Worm (Caenorhabditis elegans): ENCODE data around the gene dylt-2.
A peak's percentile ranks its signal among the peaks of the same experiment; 100 is the strongest.

Gene dylt-2

DNA sequence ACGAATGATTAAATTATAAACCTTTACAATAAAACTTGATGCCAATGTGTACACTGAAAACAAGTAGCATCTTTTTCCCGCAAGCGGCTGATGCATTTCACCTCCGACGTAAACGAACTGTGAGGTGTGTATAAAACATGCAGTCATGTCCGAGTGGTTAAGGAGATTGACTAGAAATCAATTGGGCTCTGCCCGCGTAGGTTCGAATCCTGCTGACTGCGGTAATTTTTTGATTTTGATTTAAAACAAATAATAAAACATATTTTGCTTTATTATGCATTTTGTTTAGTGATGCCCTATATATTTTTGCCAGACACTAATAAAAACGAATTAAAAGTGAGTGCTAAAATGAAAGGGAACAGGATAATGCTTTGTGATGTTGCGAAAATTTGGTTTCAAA, 31.5 kb upstream of the dylt-2 start (continued):
- peak; percentile 37 to 84 for TF ChIP-seq daf-16 (GFP tag; optimal IDR thresholded peaks at IDR 0.05)
- TF ChIP-seq daf-16 (tag; optimal IDR thresholded peaks at IDR 0.05), result peak; percentile 63
- no peak for TF ChIP-seq daf-12 (tag; optimal IDR thresholded peaks at IDR 0.05)
- TF ChIP-seq spr-3 (GFP tag; optimal IDR thresholded peaks at IDR 0.05), result no peak
- no peak for TF ChIP-seq lin-39 (tag; optimal IDR thresholded peaks at IDR 0.05)
- TF ChIP-seq nhr-25 (tag; optimal IDR thresholded peaks at IDR 0.05; ENCODE audit: borderline replicate concordance, insufficient read depth), result no peak
- TF ChIP-seq hlh-11 (tag; optimal IDR thresholded peaks at IDR 0.05), result no peak
- TF ChIP-seq nhr-11 (tag; optimal IDR thresholded peaks at IDR 0.05), result no peak
- peak; percentile 42 for TF ChIP-seq nhr-48 (tag; optimal IDR thresholded peaks at IDR 0.05)
- TF ChIP-seq ceh-82 (tag; optimal IDR thresholded peaks at IDR 0.05), result no peak
- TF ChIP-seq nhr-10 (tag; optimal IDR thresholded peaks at IDR 0.05), result no peak
- TF ChIP-seq mxl-3 (GFP tag; optimal IDR thresholded peaks at IDR 0.05), result no peak
- peak; percentile 78 for TF ChIP-seq hmg-1.1 (GFP tag; IDR thresholded peaks at IDR 0.05)
- TF ChIP-seq egl-27 (tag; optimal IDR thresholded peaks at IDR 0.05), result no peak
- TF ChIP-seq madf-9 (GFP tag; conservative IDR thresholded peaks at IDR 0.05), result peak; percentile 72
- no peak for TF ChIP-seq F37D6.2 (tag; optimal IDR thresholded peaks at IDR 0.05)
- TF ChIP-seq pha-4 (GFP tag; IDR thresholded peaks at IDR 0.05), result peak; percentile 74; the same call in 1 of the 2 replicates
- TF ChIP-seq pha-4 (tag; optimal IDR thresholded peaks at IDR 0.05), result no peak
- peak; percentile 47 for TF ChIP-seq spr-1 (tag; optimal IDR thresholded peaks at IDR 0.05)
- TF ChIP-seq aha-1 (tag), result no peak
- TF ChIP-seq hlh-30 (tag; optimal IDR thresholded peaks at IDR 0.05; ENCODE audit: insufficient read depth), result peak; percentile 38
- TF ChIP-seq daf-19 (GFP tag; conservative IDR thresholded peaks at IDR 0.05), result 0 out of 2 replicates have a peak, but pooled peaks have one; percentile 39
- TF ChIP-seq madf-5 (GFP tag; IDR thresholded peaks at IDR 0.05), result no peak
- TF ChIP-seq set-16 (GFP tag; IDR thresholded peaks at IDR 0.05), result no peak
- TF ChIP-seq T26A8.4 (GFP tag; IDR thresholded peaks at IDR 0.05), result no peak
- TF ChIP-seq nhr-102 (tag; optimal IDR thresholded peaks at IDR 0.05), result no peak
- TF ChIP-seq dpl-1 (GFP tag; optimal IDR thresholded peaks at IDR 0.05), result no peak
- no peak for TF ChIP-seq attf-4 (tag; optimal IDR thresholded peaks at IDR 0.05)
- TF ChIP-seq jun-1 (tag; optimal IDR thresholded peaks at IDR 0.05), result no peak
- no peak for TF ChIP-seq sdz-12 (GFP tag; optimal IDR thresholded peaks at IDR 0.05)
- no peak for TF ChIP-seq ceh-28 (tag; optimal IDR thresholded peaks at IDR 0.05)
- TF ChIP-seq ceh-32 (tag; optimal IDR thresholded peaks at IDR 0.05; ENCODE audit: poor library complexity), result no peak
- no peak for TF ChIP-seq R02D3.7 (tag; optimal IDR thresholded peaks at IDR 0.05)
- TF ChIP-seq mep-1 (tag; optimal IDR thresholded peaks at IDR 0.05), result peak; percentile 55
- TF ChIP-seq nhr-42 (GFP tag; IDR thresholded peaks at IDR 0.05), result no peak

ce11 chrX:8969111-8970048, 29.4 kb upstream of the dylt-2 start:
- TF ChIP-seq F49E8.2 (tag; optimal IDR thresholded peaks at IDR 0.05; ENCODE audit: borderline replicate concordance), result peak; percentile 8
- no peak; the same call in 1 of the 2 replicates for TF ChIP-seq daf-19 (GFP tag; conservative IDR thresholded peaks at IDR 0.05)
- TF ChIP-seq snpc-1.2 (GFP tag; IDR thresholded peaks at IDR 0.05), result peak; percentile 70
- peak in 1 of 2 experiments; percentile 12 for TF ChIP-seq lsy-2 (tag; optimal IDR thresholded peaks at IDR 0.05)
- TF ChIP-seq ctbp-1 (GFP tag; IDR thresholded peaks at IDR 0.05), result peak; percentile 42
- TF ChIP-seq daf-16 (GFP tag; optimal IDR thresholded peaks at IDR 0.05), result peak; percentile 7 to 16
- TF ChIP-seq daf-16 (tag; optimal IDR thresholded peaks at IDR 0.05), result peak; percentile 38
- TF ChIP-seq nhr-76 (tag; optimal IDR thresholded peaks at IDR 0.05), result no peak
- TF ChIP-seq nhr-25 (tag; optimal IDR thresholded peaks at IDR 0.05; ENCODE audit: borderline replicate concordance, insufficient read depth), result peak; percentile 12
- peak; percentile 52 for TF ChIP-seq nhr-48 (tag; optimal IDR thresholded peaks at IDR 0.05)
- 0 out of 2 replicates have a peak, but pooled peaks have one; percentile 13 for TF ChIP-seq nhr-41 (GFP tag; IDR thresholded peaks at IDR 0.05)
- TF ChIP-seq rbr-2 (tag; optimal IDR thresholded peaks at IDR 0.05), result peak; percentile 24
- TF ChIP-seq nhr-77 (tag; optimal IDR thresholded peaks at IDR 0.05), result no peak
- peak; percentile 31; the same call in 1 of the 2 replicates for TF ChIP-seq saeg-2 (GFP tag; IDR thresholded peaks at IDR 0.05)
- TF ChIP-seq dve-1 (tag; optimal IDR thresholded peaks at IDR 0.05; ENCODE audit: insufficient read depth), result peak; percentile 20
- TF ChIP-seq Y105C5A.15 (GFP tag; IDR thresholded peaks at IDR 0.05), result no peak
- peak; percentile 51; the same call in 1 of the 2 replicates for TF ChIP-seq pha-4 (GFP tag; IDR thresholded peaks at IDR 0.05)
- no peak for TF ChIP-seq pha-4 (tag; optimal IDR thresholded peaks at IDR 0.05)
- no peak; the same call in 1 of the 2 replicates for TF ChIP-seq ceh-44 (GFP tag; IDR thresholded peaks at IDR 0.05)
- TF ChIP-seq dmd-6 (GFP tag; IDR thresholded peaks at IDR 0.05), result no peak
- no peak for TF ChIP-seq Y75B8A.6 (GFP tag; IDR thresholded peaks at IDR 0.05)

Data from whole organism, L4 larva.